Worm (Caenorhabditis elegans) whole organism, L2 larva: ENCODE measurements around the gene T22F3.11.
"Not testable (repeated sequence)": the region's sequence is repeated elsewhere in the genome, so short reads cannot be mapped to it uniquely, and the experiment has no call there.

Experiments
- C34F6.9 ChIP-seq: fragments of 150-350 bp; optimal IDR thresholded peaks from 2 replicates; lab custom pipeline; 2014; ENCODE audit warnings: missing biosample characterization, missing genetic modification characterization
- F13H6.1 ChIP-seq: sonication (generic microtip); optimal IDR thresholded peaks from 2 replicates; lab custom pipeline; 2016; ENCODE audit warnings: missing genetic modification characterization, missing compliant biosample characterization
- ZK546.5 ChIP-seq: sonication (generic microtip); optimal IDR thresholded peaks from 2 replicates; lab custom pipeline; 2017; ENCODE audit warnings: missing biosample characterization, missing genetic modification characterization
- ama-1 ChIP-seq: fragments of 150-350 bp; optimal IDR thresholded peaks from 2 replicates; lab custom pipeline; 2018; ENCODE audit warnings: inconsistent platforms
- blmp-1 ChIP-seq: sonication (generic microtip); optimal IDR thresholded peaks from 2 replicates; lab custom pipeline; 2017; ENCODE audit warnings: missing genetic modification characterization, mild to moderate bottlenecking, missing compliant biosample characterization, antibody characterized with exemption, moderate library complexity; ENCODE audit not compliant: insufficient read depth
- ceh-16 ChIP-seq: fragments of 150-350 bp; optimal IDR thresholded peaks from 2 replicates; lab custom pipeline; 2014; ENCODE audit warnings: missing biosample characterization, missing genetic modification characterization
- ceh-82 ChIP-seq: fragments of 150-350 bp; optimal IDR thresholded peaks from 2 replicates; lab custom pipeline; 2014; ENCODE audit warnings: missing biosample characterization, missing genetic modification characterization
- crh-2 ChIP-seq: sonication (generic microtip); optimal IDR thresholded peaks from 2 replicates; lab custom pipeline; 2017; ENCODE audit warnings: missing biosample characterization, missing genetic modification characterization
- elt-3 ChIP-seq: sonication (generic microtip); optimal IDR thresholded peaks from 2 replicates; lab custom pipeline; 2017; ENCODE audit warnings: missing biosample characterization, missing genetic modification characterization
- gmeb-1 ChIP-seq: fragments of 150-350 bp; optimal IDR thresholded peaks from 2 replicates; lab custom pipeline; 2014; ENCODE audit warnings: missing biosample characterization, missing genetic modification characterization
- lin-11 ChIP-seq: fragments of 150-350 bp; sonication (generic microtip); optimal IDR thresholded peaks from 2 replicates; lab custom pipeline; 2014; ENCODE audit warnings: missing biosample characterization, missing genetic modification characterization, inconsistent platforms, mixed read lengths
- lin-13 ChIP-seq: fragments of 150-350 bp; optimal IDR thresholded peaks from 2 replicates; lab custom pipeline; 2014; ENCODE audit warnings: missing biosample characterization, missing genetic modification reagents, missing genetic modification characterization
- lsy-2 ChIP-seq, 2 experiments: fragments of 150-350 bp in 1 of 2; sonication (generic microtip) in 1 of 2; optimal IDR thresholded peaks; 2 replicates each; lab custom pipeline; 2014 to 2017; ENCODE audit warnings: missing biosample characterization in 2 of 2, missing genetic modification characterization in 2 of 2
- mbf-1 ChIP-seq: sonication (generic microtip); optimal IDR thresholded peaks from 2 replicates; lab custom pipeline; 2017; ENCODE audit warnings: missing biosample characterization, missing genetic modification characterization
- mdl-1 ChIP-seq, 2 experiments: fragments of 150-350 bp in 1 of 2; sonication (generic microtip) in 1 of 2; optimal IDR thresholded peaks; 2 replicates each; lab custom pipeline; 2017; ENCODE audit warnings: missing biosample characterization in 2 of 2, missing genetic modification characterization in 2 of 2
- nhr-11 ChIP-seq: fragments of 150-350 bp; optimal IDR thresholded peaks from 2 replicates; lab custom pipeline; 2014; ENCODE audit warnings: missing biosample characterization, missing genetic modification characterization
- nhr-12 ChIP-seq: fragments of 150-350 bp; optimal IDR thresholded peaks from 2 replicates; lab custom pipeline; 2014; ENCODE audit warnings: missing biosample characterization, missing genetic modification characterization
- nhr-129 ChIP-seq: fragments of 150-350 bp; optimal IDR thresholded peaks from 2 replicates; lab custom pipeline; 2014; ENCODE audit warnings: missing biosample characterization, missing genetic modification characterization
- nhr-21 ChIP-seq: fragments of 150-350 bp; optimal IDR thresholded peaks from 2 replicates; lab custom pipeline; 2014; ENCODE audit warnings: missing biosample characterization, missing genetic modification characterization
- nhr-23 ChIP-seq: fragments of 150-350 bp; optimal IDR thresholded peaks from 2 replicates; lab custom pipeline; 2014; ENCODE audit warnings: missing biosample characterization, missing genetic modification reagents, missing genetic modification characterization
- nhr-237 ChIP-seq: fragments of 150-350 bp; optimal IDR thresholded peaks from 2 replicates; lab custom pipeline; 2014; ENCODE audit warnings: missing biosample characterization, missing genetic modification characterization
- nhr-25 ChIP-seq: fragments of 150-350 bp; sonication (generic microtip); optimal IDR thresholded peaks from 3 replicates; lab custom pipeline; 2014; ENCODE audit warnings: missing biosample characterization, missing genetic modification characterization
- nhr-6 ChIP-seq: fragments of 150-350 bp; optimal IDR thresholded peaks from 2 replicates; lab custom pipeline; 2014; ENCODE audit warnings: missing biosample characterization, missing genetic modification characterization
- peb-1 ChIP-seq: fragments of 150-350 bp; optimal IDR thresholded peaks from 2 replicates; lab custom pipeline; 2014; ENCODE audit warnings: missing biosample characterization, missing genetic modification characterization
- skn-1 ChIP-seq: sonication (generic microtip); optimal IDR thresholded peaks from 2 replicates; lab custom pipeline; 2017; ENCODE audit warnings: missing biosample characterization, missing genetic modification characterization
- sma-3 ChIP-seq: sonication (generic microtip); optimal IDR thresholded peaks from 2 replicates; lab custom pipeline; 2016; ENCODE audit warnings: missing genetic modification reagents, missing genetic modification characterization, missing compliant biosample characterization
- unc-39 ChIP-seq: fragments of 150-350 bp; optimal IDR thresholded peaks from 2 replicates; lab custom pipeline; 2014; ENCODE audit warnings: missing biosample characterization, missing genetic modification characterization
- unc-55 ChIP-seq: fragments of 150-350 bp; sonication (generic microtip); optimal IDR thresholded peaks from 3 replicates; lab custom pipeline; 2014; ENCODE audit warnings: missing biosample characterization, missing genetic modification reagents, missing genetic modification characterization
- unc-62 ChIP-seq: fragments of 150-350 bp; optimal IDR thresholded peaks from 2 replicates; lab custom pipeline; 2014; ENCODE audit warnings: missing biosample characterization, missing genetic modification reagents, missing genetic modification characterization
- ztf-1 ChIP-seq: fragments of 200-800 bp; sonication (Bioruptor generic); conservative IDR thresholded peaks from 2 replicates; pipeline ENCODE4 v1.3.6; 2022; ENCODE audit warnings: missing genetic modification characterization, missing compliant biosample characterization
- ztf-4 ChIP-seq: fragments of 150-350 bp; optimal IDR thresholded peaks from 2 replicates; lab custom pipeline; 2014; ENCODE audit warnings: missing biosample characterization, missing genetic modification characterization

T22F3.11 gene

DNA sequence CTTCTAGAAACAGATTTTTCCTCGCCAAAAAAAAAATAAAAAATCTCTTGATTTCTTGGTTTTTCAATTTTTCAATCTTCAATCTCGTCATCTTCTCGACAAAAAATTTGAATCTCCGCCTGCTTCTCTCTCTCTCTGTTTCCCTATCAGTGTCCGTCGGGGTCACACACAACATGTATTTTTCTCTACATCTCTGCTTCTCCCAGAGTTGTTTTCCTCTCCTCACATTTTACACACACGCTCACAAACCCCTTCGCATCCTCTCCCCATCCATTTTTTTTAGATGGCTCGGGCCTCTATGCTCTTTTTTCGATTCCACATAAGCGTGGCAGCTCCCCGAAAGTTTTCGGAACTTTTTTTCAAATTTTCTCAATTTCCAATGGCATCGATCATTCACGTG, 34.6 kb downstream of the T22F3.11 start (continued):
- TF ChIP-seq crh-2 (tag; lab: Kevin White, UChicago): peak; percentile 49
- TF ChIP-seq nhr-11: no peak
- TF ChIP-seq sma-3 (GFP tag; lab: Kevin White, UChicago): peak; percentile 9
- TF ChIP-seq gmeb-1 (tag; lab: Kevin White, UChicago): peak; percentile 51
- TF ChIP-seq lin-13 (GFP tag; lab: Kevin White, UChicago): peak; percentile 44
- peak; percentile 75 for TF ChIP-seq nhr-129 (tag; lab: Kevin White, UChicago)
- no peak for TF ChIP-seq peb-1
- TF ChIP-seq nhr-6 (tag; lab: Kevin White, UChicago): no peak
- no peak for TF ChIP-seq nhr-12 (tag; lab: Kevin White, UChicago)
- no peak for TF ChIP-seq mbf-1
- TF ChIP-seq ceh-82 (tag; lab: Kevin White, UChicago): no peak
- TF ChIP-seq unc-39: no peak
- no peak for TF ChIP-seq skn-1 (tag; lab: Kevin White, UChicago)
- TF ChIP-seq, all 48 proteins: peak for 13

DNA sequence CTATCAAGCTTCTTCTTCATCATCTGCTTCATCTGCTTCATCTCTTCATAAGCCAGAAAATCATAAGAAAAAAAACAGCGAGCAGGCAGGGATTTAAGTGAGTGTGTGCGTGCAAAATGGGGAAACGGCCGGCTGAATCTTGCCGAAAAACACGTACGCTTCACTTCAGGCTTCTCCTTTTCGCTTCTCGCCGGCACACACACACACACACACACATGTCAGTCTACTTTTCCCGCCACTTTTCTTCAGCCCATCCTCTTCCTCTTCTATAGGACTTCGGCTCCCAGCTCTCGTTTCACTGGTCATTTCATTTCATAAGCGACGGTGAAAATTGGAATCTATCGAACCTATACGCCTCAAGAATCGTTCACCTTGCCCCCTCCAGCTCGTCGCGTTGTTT, 35.1 kb downstream of the T22F3.11 start:
- TF ChIP-seq nhr-6 (tag; lab: Kevin White, UChicago): no peak
- TF ChIP-seq nhr-237 (tag; lab: Kevin White, UChicago): no peak
- no peak for TF ChIP-seq nhr-12 (tag; lab: Kevin White, UChicago)
- TF ChIP-seq ceh-16 (tag; lab: Kevin White, UChicago): no peak
- TF ChIP-seq nhr-129 (tag; lab: Kevin White, UChicago): peak; percentile 67
- TF ChIP-seq C34F6.9 (tag; lab: Kevin White, UChicago): peak; percentile 40
- TF ChIP-seq nhr-25: no peak
- TF ChIP-seq unc-62 (GFP tag; lab: Kevin White, UChicago): no peak
- no peak for TF ChIP-seq peb-1
- peak; percentile 14 for TF ChIP-seq lin-11 (tag; lab: Kevin White, UChicago)

DNA sequence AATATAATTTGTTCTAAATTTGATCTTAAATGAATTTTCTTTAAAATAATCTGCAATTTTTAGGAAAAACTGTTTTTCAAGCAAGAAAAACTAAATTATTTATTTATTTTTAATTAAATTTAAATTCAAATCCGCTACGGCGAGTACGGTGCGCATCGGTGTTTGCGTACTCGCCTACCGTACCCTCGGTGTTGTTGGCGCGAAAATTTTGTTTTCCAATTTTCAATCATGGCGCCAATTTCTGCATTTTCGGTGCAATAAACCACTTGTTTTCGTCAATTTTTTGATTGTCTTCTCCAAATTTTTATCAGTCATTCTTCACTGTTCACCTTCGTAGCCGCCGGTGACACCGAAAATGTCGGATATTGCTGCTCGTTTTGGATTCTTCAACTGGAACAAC, 35.5 kb downstream of the T22F3.11 start, which contains the start of gene pygl-1:
TSS of gene pygl-1 (plus strand) at position 211 of the 400 bp plus-strand sequence.
- TF ChIP-seq lsy-2 (tag; optimal IDR thresholded peaks at IDR 0.05; lab: Kevin White, UChicago): peak in 1 of 2 experiments; percentile 81
- no peak for TF ChIP-seq ceh-82 (tag; lab: Kevin White, UChicago)
- no peak for TF ChIP-seq lin-13 (GFP tag; lab: Kevin White, UChicago)
- TF ChIP-seq ztf-1 (GFP tag; lab: Robert Waterston, UW): no peak
- no peak for TF ChIP-seq nhr-129 (tag; lab: Kevin White, UChicago)
- TF ChIP-seq peb-1: no peak
- TF ChIP-seq nhr-12 (tag; lab: Kevin White, UChicago): no peak
- TF ChIP-seq ztf-4 (tag; lab: Kevin White, UChicago): no peak
- no peak for TF ChIP-seq ZK546.5 (tag; lab: Kevin White, UChicago)

DNA sequence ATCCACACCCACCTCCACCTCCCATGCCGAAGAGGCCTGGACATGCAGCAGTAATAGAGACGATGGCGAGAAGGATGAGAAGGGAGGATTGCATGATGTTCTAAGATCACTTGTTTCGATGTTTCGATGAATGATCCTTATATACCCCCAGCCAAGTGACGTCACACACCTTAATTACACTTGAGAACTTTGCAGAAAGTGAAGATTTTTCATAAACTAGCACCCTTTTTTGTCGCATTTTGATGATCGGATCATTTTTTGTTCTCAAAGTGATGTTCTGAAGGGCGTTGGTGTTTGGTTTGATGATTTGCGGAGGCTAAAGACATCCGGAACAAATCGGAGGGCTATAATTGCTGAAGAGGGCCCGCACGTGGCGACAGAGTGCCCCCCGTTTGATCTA, 38.6 kb downstream of the T22F3.11 start, which contains the start of gene grl-27:
TSS of gene grl-27 (minus strand) at position 101 of the 400 bp plus-strand sequence.
- no peak for TF ChIP-seq nhr-237 (tag; lab: Kevin White, UChicago)
- TF ChIP-seq nhr-12 (tag; lab: Kevin White, UChicago): no peak
- TF ChIP-seq nhr-129 (tag; lab: Kevin White, UChicago): no peak
- TF ChIP-seq F13H6.1: no peak
- TF ChIP-seq elt-3 (tag; lab: Kevin White, UChicago): no peak
- TF ChIP-seq unc-62 (GFP tag; lab: Kevin White, UChicago): no peak
- TF ChIP-seq ztf-4 (tag; lab: Kevin White, UChicago): no peak
- no peak for TF ChIP-seq blmp-1

DNA sequence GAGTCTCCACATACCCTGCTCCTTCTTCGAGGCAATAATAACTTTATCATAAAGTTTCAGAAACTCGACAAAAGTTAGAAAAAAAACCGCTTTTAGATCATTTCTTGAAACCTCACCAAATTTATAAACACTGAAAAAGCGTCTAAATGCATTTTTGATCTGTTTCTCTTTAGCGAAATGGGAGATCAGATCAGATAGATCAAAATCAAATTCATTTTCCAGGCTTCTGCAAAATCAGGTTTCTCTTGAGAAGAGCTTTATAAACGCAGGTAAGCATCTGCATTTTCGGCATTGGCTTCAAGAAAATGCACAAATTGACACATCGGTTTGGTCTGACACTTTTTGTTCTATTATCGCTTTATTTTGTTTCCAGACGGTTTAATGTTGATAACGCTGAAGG, 41.9 kb downstream of the T22F3.11 start, which contains the start of gene F40C5.1:
TSS of gene F40C5.1 (plus strand) at position 301 of the 400 bp plus-strand sequence.
- not testable (repeated sequence) for TF ChIP-seq nhr-23 (tag; lab: Kevin White, UChicago); ama-1 (lab: Kevin White, UChicago); unc-55 (GFP tag; lab: Kevin White, UChicago)

DNA sequence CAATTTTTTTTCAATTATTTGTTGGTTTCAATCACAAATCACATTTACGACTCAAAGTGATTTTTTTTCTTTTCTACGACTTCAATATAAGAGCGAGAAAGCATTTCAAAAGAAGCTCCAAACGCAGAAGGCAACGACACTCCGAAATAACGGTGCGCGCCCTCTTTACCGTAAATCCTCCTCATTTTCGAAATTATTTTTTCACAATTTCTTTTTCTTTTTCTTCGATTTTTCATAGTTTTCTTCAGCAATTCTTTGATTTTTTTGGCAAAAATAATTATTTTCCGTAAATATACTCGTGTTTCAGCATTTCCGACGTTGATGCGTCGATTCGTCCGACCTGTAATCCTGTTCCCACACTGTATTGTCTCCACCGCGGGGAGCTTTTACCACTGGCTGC, 43.7 kb downstream of the T22F3.11 start, which contains the start of gene F40C5.2:
TSS of gene F40C5.2 (plus strand) at position 301 of the 400 bp plus-strand sequence.
- TF ChIP-seq nhr-21 (tag; lab: Kevin White, UChicago); mdl-1 (tag; optimal IDR thresholded peaks at IDR 0.05; lab: Kevin White, UChicago); ZK546.5 (tag; lab: Kevin White, UChicago): not testable (repeated sequence)
